Worm (Caenorhabditis elegans) whole organism, young adult: ENCODE measurements around the gene kars-1.

Experiments
- F55B11.4 ChIP-seq: sonication (generic microtip); optimal IDR thresholded peaks from 2 replicates; lab custom pipeline; 2016; ENCODE audit warnings: missing compliant biosample characterization, missing genetic modification characterization, borderline replicate concordance; ENCODE audit not compliant: insufficient read depth
- aptf-3 ChIP-seq: fragments of 200-800 bp; sonication (Bioruptor generic); IDR thresholded peaks from 2 replicates; pipeline ENCODE4 v1.3.6; 2022; ENCODE audit warnings: missing genetic modification characterization, missing compliant biosample characterization
- ccch-3 ChIP-seq: fragments of 200-800 bp; sonication (Bioruptor generic); optimal IDR thresholded peaks from 2 replicates; lab custom pipeline; 2018; ENCODE audit warnings: mild to moderate bottlenecking, missing genetic modification characterization, missing compliant biosample characterization
- rec-8 ChIP-seq, 2 experiments: sonication (generic microtip); optimal IDR thresholded peaks; 2 replicates each; lab custom pipeline; 2016; ENCODE audit warnings: mild to moderate bottlenecking in 2 of 2, missing genetic modification characterization in 2 of 2, missing genetic modification reagents in 2 of 2, missing genotype in 2 of 2, missing biosample characterization in 1 of 2, missing compliant biosample characterization in 1 of 2, moderate library complexity in 1 of 2
- snpc-4 ChIP-seq, 5 experiments: fragments of 150-350 bp in 1 of 5; sonication (generic microtip) in 4 of 5; optimal IDR thresholded peaks; 2 replicates each; lab custom pipeline; 2014 to 2018; ENCODE audit warnings: missing genetic modification characterization in 5 of 5, missing biosample characterization in 3 of 5, antibody characterized with exemption in 2 of 5, mild to moderate bottlenecking in 2 of 5, missing compliant biosample characterization in 2 of 5, missing genotype in 2 of 5, moderate library complexity in 2 of 5, missing genetic modification reagents in 1 of 5
- ztf-26 ChIP-seq: sonication (generic microtip); optimal IDR thresholded peaks from 2 replicates; lab custom pipeline; 2017; ENCODE audit warnings: missing genetic modification characterization, missing compliant biosample characterization

ce11 chrII:7031137-7031697 is 41.0 kb downstream of the kars-1 start:
- no peak for TF ChIP-seq snpc-4 (GFP tag; optimal IDR thresholded peaks at IDR 0.05; lab: Kevin White, UChicago)
- TF ChIP-seq snpc-4 (tag; optimal IDR thresholded peaks at IDR 0.05; lab: Kevin White, UChicago): no peak
- no peak for TF ChIP-seq rec-8 (tag; optimal IDR thresholded peaks at IDR 0.05; lab: Kevin White, UChicago)
- no peak for TF ChIP-seq F55B11.4 (tag; lab: Kevin White, UChicago)
- TF ChIP-seq ztf-26 (tag; lab: Kevin White, UChicago): no peak
- no peak for TF ChIP-seq aptf-3 (GFP tag; lab: Robert Waterston, UW)
- TF ChIP-seq ccch-3 (GFP tag; lab: Kevin White, UChicago): no peak
